Fruit fly (Drosophila melanogaster) whole organism, pupa: ENCODE measurements around the gene CG10513.

Experiments used
- CG10348 ChIP-seq: fragments of 200-800 bp; sonication (Bioruptor generic); IDR thresholded peaks from 2 replicates; pipeline ENCODE4 v1.3.6; 2022; ENCODE audit warnings: missing biosample characterization, missing genetic modification characterization
- CG12605 ChIP-seq: fragments of 200-800 bp; sonication (Bioruptor generic); IDR thresholded peaks from 2 replicates; pipeline ENCODE4 v1.3.6; 2022; ENCODE audit warnings: missing biosample characterization, missing genetic modification characterization
- CG13204 ChIP-seq: fragments of 200-800 bp; sonication (Bioruptor generic); optimal IDR thresholded peaks from 2 replicates; lab custom pipeline; 2018; ENCODE audit warnings: missing biosample characterization, mild to moderate bottlenecking, missing genetic modification characterization, moderate library complexity
- CG14655 ChIP-seq: fragments of 200-800 bp; sonication (Bioruptor generic); optimal IDR thresholded peaks from 3 replicates; lab custom pipeline; 2017; ENCODE audit warnings: mild to moderate bottlenecking, missing biosample characterization, missing genetic modification reagents, missing genetic modification characterization
- CG15710 ChIP-seq: fragments of 200-800 bp; sonication (Bioruptor generic); optimal IDR thresholded peaks from 2 replicates; lab custom pipeline; 2018; ENCODE audit warnings: missing biosample characterization, mild to moderate bottlenecking, missing genetic modification characterization, moderate library complexity
- CG17806 ChIP-seq: fragments of 200-800 bp; sonication (Bioruptor generic); optimal IDR thresholded peaks from 2 replicates; lab custom pipeline; 2018; ENCODE audit warnings: missing biosample characterization, mild to moderate bottlenecking, missing genetic modification characterization, moderate library complexity
- CG32121 ChIP-seq: fragments of 200-800 bp; sonication (Bioruptor generic); IDR thresholded peaks from 2 replicates; pipeline ENCODE4 v1.3.6; 2022; ENCODE audit warnings: missing biosample characterization, missing genetic modification characterization
- CG34367 ChIP-seq: fragments of 200-800 bp; sonication (Bioruptor generic); optimal IDR thresholded peaks from 2 replicates; lab custom pipeline; 2018; ENCODE audit warnings: missing biosample characterization, mild to moderate bottlenecking, missing genetic modification characterization
- CG4496 ChIP-seq: fragments of 200-800 bp; sonication (Bioruptor generic); IDR thresholded peaks from 3 replicates; pipeline ENCODE4 v1.3.6; 2022; ENCODE audit warnings: missing biosample characterization, missing genetic modification characterization
- CG8159 ChIP-seq: fragments of 200-800 bp; sonication (Bioruptor generic); optimal IDR thresholded peaks from 3 replicates; lab custom pipeline; 2018; ENCODE audit warnings: missing biosample characterization, mild to moderate bottlenecking, missing genetic modification characterization, moderate library complexity
- CG8301 ChIP-seq: fragments of 200-800 bp; sonication (Bioruptor generic); optimal IDR thresholded peaks from 2 replicates; lab custom pipeline; 2018; ENCODE audit warnings: missing biosample characterization, mild to moderate bottlenecking, missing genetic modification characterization
- CG9948 ChIP-seq: fragments of 200-800 bp; sonication (Bioruptor generic); optimal IDR thresholded peaks from 2 replicates; lab custom pipeline; 2018; ENCODE audit warnings: missing biosample characterization, mild to moderate bottlenecking, missing genetic modification characterization, moderate library complexity
- D1 ChIP-seq: fragments of 200-800 bp; sonication (Bioruptor generic); optimal IDR thresholded peaks from 2 replicates; lab custom pipeline; 2018; ENCODE audit warnings: missing biosample characterization, mild to moderate bottlenecking, missing genetic modification characterization, moderate library complexity
- EcR ChIP-seq: fragments of 200-800 bp; sonication (Bioruptor generic); optimal IDR thresholded peaks from 3 replicates; lab custom pipeline; 2019; ENCODE audit warnings: missing biosample characterization, missing genetic modification characterization, mild to moderate bottlenecking, moderate library complexity, missing genetic modification reagents
- Ets98B ChIP-seq: fragments of 200-800 bp; sonication (Bioruptor generic); IDR thresholded peaks from 2 replicates; pipeline ENCODE4 v1.3.6; 2022; ENCODE audit warnings: missing biosample characterization, missing genetic modification characterization
- Pif1A ChIP-seq: fragments of 200-800 bp; sonication (Bioruptor generic); optimal IDR thresholded peaks from 3 replicates; lab custom pipeline; 2016; ENCODE audit warnings: missing biosample characterization, missing genetic modification characterization
- Pif1B ChIP-seq: fragments of 200-800 bp; sonication (Bioruptor generic); optimal IDR thresholded peaks from 3 replicates; lab custom pipeline; 2016; ENCODE audit warnings: missing biosample characterization, missing genetic modification characterization
- Snoo ChIP-seq: fragments of 200-800 bp; sonication (Bioruptor generic); optimal IDR thresholded peaks from 3 replicates; lab custom pipeline; 2017; ENCODE audit warnings: missing biosample characterization, mild to moderate bottlenecking, missing genetic modification characterization, inconsistent platforms
- fd96Ca ChIP-seq: fragments of 200-800 bp; sonication (Bioruptor generic); IDR thresholded peaks from 3 replicates; pipeline ENCODE4 v1.3.6; 2022; ENCODE audit warnings: missing biosample characterization, missing genetic modification characterization
- gl ChIP-seq: fragments of 200-800 bp; sonication (Bioruptor generic); optimal IDR thresholded peaks from 2 replicates; lab custom pipeline; 2018; ENCODE audit warnings: missing biosample characterization, mild to moderate bottlenecking, missing genetic modification characterization
- rn ChIP-seq: fragments of 200-800 bp; sonication (Bioruptor generic); IDR thresholded peaks from 2 replicates; pipeline ENCODE4 v1.3.6; 2022; ENCODE audit warnings: missing biosample characterization, missing genetic modification characterization

CG10513 gene

dm6 chr3R:25279796-25280350 lies 2.9 kb upstream of the CG10513 start, which contains the start of gene CG10514:
Gene CG10514, minus strand, starts transcription at chr3R:25279846.
- TF ChIP-seq CG32121 (GFP tag; lab: Robert Waterston, UW) (no peak), fd96Ca (GFP tag; lab: Robert Waterston, UW) (no peak), Ets98B (GFP tag; lab: Robert Waterston, UW) (no peak), CG14655 (GFP tag; lab: Kevin White, UChicago) (no peak), CG4496 (GFP tag; lab: Robert Waterston, UW) (no peak), Pif1A (GFP tag; lab: Kevin White, UChicago) (peak; percentile 6), CG13204 (GFP tag; lab: Kevin White, UChicago) (no peak), CG8301 (tag; lab: Kevin White, UChicago) (no peak)

- TF ChIP-seq CG34367 (tag; lab: Kevin White, UChicago) (no peak), CG10348 (GFP tag; lab: Robert Waterston, UW) (no peak), CG13204 (GFP tag; lab: Kevin White, UChicago) (no peak), CG9948 (no peak), Pif1B (no peak), fd96Ca (GFP tag; lab: Robert Waterston, UW) (no peak), Pif1A (GFP tag; lab: Kevin White, UChicago) (no peak), CG4496 (GFP tag; lab: Robert Waterston, UW) (no peak), Snoo (tag; lab: Kevin White, UChicago) (no peak), CG17806 (tag; lab: Kevin White, UChicago) (no peak), CG12605 (no peak), CG8301 (tag; lab: Kevin White, UChicago) (no peak), CG15710 (tag; lab: Kevin White, UChicago) (no peak), EcR (no peak)
These were observed 1.7 kb downstream of the CG10513 start for dm6 chr3R:25275276-25275675.

- TF ChIP-seq CG32121 (GFP tag; lab: Robert Waterston, UW), result no peak
- TF ChIP-seq CG17806 (tag; lab: Kevin White, UChicago), result no peak
- no peak for TF ChIP-seq CG9948
- TF ChIP-seq D1, result no peak
- no peak for TF ChIP-seq CG15710 (tag; lab: Kevin White, UChicago)
- no peak for TF ChIP-seq rn (GFP tag; lab: Robert Waterston, UW)
- TF ChIP-seq CG8301 (tag; lab: Kevin White, UChicago), result no peak
- no peak for TF ChIP-seq EcR
- no peak for TF ChIP-seq Pif1B
- no peak for TF ChIP-seq CG14655 (GFP tag; lab: Kevin White, UChicago)
- TF ChIP-seq Pif1A (GFP tag; lab: Kevin White, UChicago), result no peak
- TF ChIP-seq Snoo (tag; lab: Kevin White, UChicago), result no peak
- no peak for TF ChIP-seq CG10348 (GFP tag; lab: Robert Waterston, UW)
- no peak for TF ChIP-seq CG12605
- no peak for TF ChIP-seq CG34367 (tag; lab: Kevin White, UChicago)
- TF ChIP-seq CG13204 (GFP tag; lab: Kevin White, UChicago), result no peak
- no peak for TF ChIP-seq CG8159
- TF ChIP-seq gl (tag; lab: Kevin White, UChicago), result no peak
These were observed 3.5 kb downstream of the CG10513 start, which contains the start of gene CG11878 for dm6 chr3R:25273537-25273936. Gene CG11878, plus strand, starts transcription at chr3R:25273837.

- TF ChIP-seq CG8159, result no peak
- TF ChIP-seq CG10348 (GFP tag; lab: Robert Waterston, UW), result no peak
- TF ChIP-seq rn (GFP tag; lab: Robert Waterston, UW), result no peak
- no peak for TF ChIP-seq Pif1A (GFP tag; lab: Kevin White, UChicago)
- TF ChIP-seq CG15710 (tag; lab: Kevin White, UChicago), result no peak
- TF ChIP-seq CG4496 (GFP tag; lab: Robert Waterston, UW), result no peak
- no peak for TF ChIP-seq Ets98B (GFP tag; lab: Robert Waterston, UW)
- no peak for TF ChIP-seq CG13204 (GFP tag; lab: Kevin White, UChicago)
- TF ChIP-seq CG32121 (GFP tag; lab: Robert Waterston, UW), result no peak
- TF ChIP-seq Snoo (tag; lab: Kevin White, UChicago), result no peak
- TF ChIP-seq, all 21 proteins: peak for 0
These were observed 7.1 kb downstream of the CG10513 start, which contains the start of the genes CG11889 and CG11891 for dm6 chr3R:25269909-25270308. Gene CG11889, plus strand, starts transcription at chr3R:25270209. Gene CG11891, plus strand, starts transcription at chr3R:25270209.

dm6 chr3R:25266751-25267150 lies 10.3 kb downstream of the CG10513 start:
- TF ChIP-seq D1 (no peak), CG17806 (tag; lab: Kevin White, UChicago) (no peak), CG9948 (no peak), Pif1B (no peak), CG12605 (no peak), CG10348 (GFP tag; lab: Robert Waterston, UW) (no peak), CG32121 (GFP tag; lab: Robert Waterston, UW) (no peak), CG4496 (GFP tag; lab: Robert Waterston, UW) (no peak), rn (GFP tag; lab: Robert Waterston, UW) (no peak), Pif1A (GFP tag; lab: Kevin White, UChicago) (no peak), EcR (no peak), CG8301 (tag; lab: Kevin White, UChicago) (no peak), CG14655 (GFP tag; lab: Kevin White, UChicago) (no peak)

DNA sequence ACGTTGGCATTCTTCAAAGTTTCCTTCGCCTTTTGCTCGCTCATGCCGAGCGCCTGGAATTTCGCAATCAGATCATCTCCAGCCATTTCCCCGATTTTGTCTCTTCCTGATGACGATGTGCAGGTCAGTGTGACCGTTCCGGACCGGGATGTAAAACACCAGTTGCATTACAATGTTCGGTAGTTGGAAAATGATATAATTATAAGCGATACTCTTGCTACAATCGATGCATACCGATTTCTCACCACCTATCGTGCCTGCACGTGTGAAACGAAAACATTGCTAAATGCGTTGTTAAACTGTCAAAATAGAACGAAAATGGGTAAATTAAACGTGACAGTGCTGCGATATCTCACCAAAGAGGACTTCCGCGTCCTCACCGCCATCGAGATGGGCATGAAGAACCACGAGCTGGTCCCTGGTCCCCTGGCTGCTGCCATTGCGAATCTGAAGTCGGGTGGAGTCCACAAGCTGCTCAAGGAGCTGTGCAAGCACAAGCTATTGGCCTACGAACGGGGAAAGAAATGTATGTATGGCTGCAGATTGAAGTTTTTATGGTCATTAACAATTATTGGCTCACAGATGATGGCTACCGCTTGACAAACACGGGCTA lies 11.3 kb downstream of the CG10513 start, which contains the start of the genes GlnRS and RIOK2:
Gene GlnRS, minus strand, starts transcription at position 133 of the 613 bp plus-strand sequence.
Gene RIOK2, plus strand, starts transcription at position 256 of the 613 bp plus-strand sequence.
- TF ChIP-seq CG32121 (GFP tag; lab: Robert Waterston, UW) (no peak), CG12605 (peak; percentile 51; the same call in 1 of the 2 replicates), CG15710 (tag; lab: Kevin White, UChicago) (no peak), D1 (no peak), CG14655 (GFP tag; lab: Kevin White, UChicago) (no peak), fd96Ca (GFP tag; lab: Robert Waterston, UW) (no peak)
